Fruit fly (Drosophila melanogaster): ENCODE results near the gene mira.

Gene mira

dm6 chr3R:19892046-19892445, 42.9 kb downstream of the mira start (continued):
- TF ChIP-seq emc (GFP tag; optimal IDR thresholded peaks at IDR 0.05) (peak; percentile 58), gcm2 (GFP tag; optimal IDR thresholded peaks at IDR 0.05) (peak; percentile 32), NK7.1 (GFP tag; optimal IDR thresholded peaks at IDR 0.05) (no peak), Tbp (GFP tag; optimal IDR thresholded peaks at IDR 0.05) (no peak), CG14860 (GFP tag; IDR thresholded peaks at IDR 0.05; ENCODE audit: partially characterized antibody) (peak; percentile 47; the same call in 1 of the 3 replicates), CG3726 (GFP tag; IDR thresholded peaks at IDR 0.05) (peak; percentile 73; the same call in 2 of the 3 replicates), tin (GFP tag; optimal IDR thresholded peaks at IDR 0.05) (peak; percentile 74), HLHmδ (GFP tag; optimal IDR thresholded peaks at IDR 0.05) (no peak), BtbVII (GFP tag; optimal IDR thresholded peaks at IDR 0.05) (peak; percentile 60), dpn (GFP tag; optimal IDR thresholded peaks at IDR 0.05) (peak; percentile 54 to 70), CG11723 (GFP tag; optimal IDR thresholded peaks at IDR 0.05) (peak; percentile 52), Blimp-1 (GFP tag; optimal IDR thresholded peaks at IDR 0.05) (no peak), pb (GFP tag; optimal IDR thresholded peaks at IDR 0.05) (peak; percentile 74), ash1 (GFP tag; optimal IDR thresholded peaks at IDR 0.05) (no peak), Antp (GFP tag; optimal IDR thresholded peaks at IDR 0.05) (peak; percentile 85), ken (GFP tag; IDR thresholded peaks at IDR 0.05) (peak; percentile 71; the same call in 1 of the 3 replicates), Kr (GFP tag; optimal IDR thresholded peaks at IDR 0.05) (no peak), Hr51 (GFP tag; optimal IDR thresholded peaks at IDR 0.05) (peak; percentile 11 to 76), CG17359 (tag; optimal IDR thresholded peaks at IDR 0.05) (peak; percentile 69), Ssrp (tag; optimal IDR thresholded peaks at IDR 0.05) (peak; percentile 61), usp (GFP tag; optimal IDR thresholded peaks at IDR 0.05) (no peak), Dek (tag; optimal IDR thresholded peaks at IDR 0.05) (peak; percentile 32), cad (GFP tag; optimal IDR thresholded peaks at IDR 0.05) (no peak), NfI (GFP tag; optimal IDR thresholded peaks at IDR 0.05) (peak; percentile 65), sim (GFP tag; IDR thresholded peaks at IDR 0.05) (no peak), klu (GFP tag; IDR thresholded peaks at IDR 0.05) (peak; percentile 50; the same call in 1 of the 2 replicates), dmrt99B (tag; optimal IDR thresholded peaks at IDR 0.05) (peak; percentile 80), CG32767 (GFP tag; IDR thresholded peaks at IDR 0.05) (peak; percentile 67), CG6791 (GFP tag; IDR thresholded peaks at IDR 0.05; ENCODE audit: partially characterized antibody) (no peak), CG12155 (GFP tag; optimal IDR thresholded peaks at IDR 0.05) (peak; percentile 49), gsb-n (tag; optimal IDR thresholded peaks at IDR 0.05) (peak; percentile 48), CG34422 (GFP tag; IDR thresholded peaks at IDR 0.05) (peak; percentile 83), phol (tag; optimal IDR thresholded peaks at IDR 0.05) (peak; percentile 76), MTF-1 (GFP tag; optimal IDR thresholded peaks at IDR 0.05; ENCODE audit: borderline replicate concordance) (peak; percentile 51), sens-2 (GFP tag; IDR thresholded peaks at IDR 0.05) (peak; percentile 55; the same call in 1 of the 2 replicates), CG4617 (GFP tag; optimal IDR thresholded peaks at IDR 0.05; ENCODE audit: borderline replicate concordance) (no peak), Bteb2 (GFP tag; optimal IDR thresholded peaks at IDR 0.05) (peak; percentile 3), Taf1 (GFP tag; IDR thresholded peaks at IDR 0.05) (no peak; the same call in 1 of the 2 replicates), Jarid2 (GFP tag; optimal IDR thresholded peaks at IDR 0.05) (peak; percentile 41), CG15601 (tag; optimal IDR thresholded peaks at IDR 0.05) (peak; percentile 45), pum (GFP tag; optimal IDR thresholded peaks at IDR 0.05) (peak; percentile 71), CG11398 (GFP tag; optimal IDR thresholded peaks at IDR 0.05) (peak; percentile 41), sug (tag; optimal IDR thresholded peaks at IDR 0.05) (peak; percentile 58), ewg (GFP tag; optimal IDR thresholded peaks at IDR 0.05) (no peak), CG15514 (GFP tag; optimal IDR thresholded peaks at IDR 0.05) (no peak), YL-1 (GFP tag; optimal IDR thresholded peaks at IDR 0.05) (no peak), Mes4 (GFP tag; optimal IDR thresholded peaks at IDR 0.05) (no peak), slbo (GFP tag; IDR thresholded peaks at IDR 0.05) (peak; percentile 69), unc-4 (GFP tag; IDR thresholded peaks at IDR 0.05; ENCODE audit: partially characterized antibody) (no peak), fu2 (GFP tag; optimal IDR thresholded peaks at IDR 0.05) (peak; percentile 18)
